Worm (Caenorhabditis elegans) whole organism, L2 larva: Measurements from ENCODE around the gene asp-14.
A peak's percentile ranks its signal among the peaks of the same experiment; 100 is the strongest.

ENCODE experiments used
- C34F6.9 ChIP-seq: fragments of 150-350 bp; optimal IDR thresholded peaks from 2 replicates; lab custom pipeline; 2014; ENCODE audit warnings: missing biosample characterization, missing genetic modification characterization
- F13H6.1 ChIP-seq: sonication (generic microtip); optimal IDR thresholded peaks from 2 replicates; lab custom pipeline; 2016; ENCODE audit warnings: missing genetic modification characterization, missing compliant biosample characterization
- R02D3.7 ChIP-seq: fragments of 150-350 bp; optimal IDR thresholded peaks from 2 replicates; lab custom pipeline; 2014; ENCODE audit warnings: missing biosample characterization, missing genetic modification characterization
- Y55F3AM.14 ChIP-seq: fragments of 200-800 bp; sonication (Bioruptor generic); optimal IDR thresholded peaks from 2 replicates; lab custom pipeline; 2018; ENCODE audit warnings: mild to moderate bottlenecking, missing genetic modification characterization, missing compliant biosample characterization
- ZK546.5 ChIP-seq: sonication (generic microtip); optimal IDR thresholded peaks from 2 replicates; lab custom pipeline; 2017; ENCODE audit warnings: missing biosample characterization, missing genetic modification characterization
- ama-1 ChIP-seq: fragments of 150-350 bp; optimal IDR thresholded peaks from 2 replicates; lab custom pipeline; 2018; ENCODE audit warnings: inconsistent platforms
- blmp-1 ChIP-seq: sonication (generic microtip); optimal IDR thresholded peaks from 2 replicates; lab custom pipeline; 2017; ENCODE audit warnings: missing genetic modification characterization, mild to moderate bottlenecking, missing compliant biosample characterization, antibody characterized with exemption, moderate library complexity; ENCODE audit not compliant: insufficient read depth
- ceh-16 ChIP-seq: fragments of 150-350 bp; optimal IDR thresholded peaks from 2 replicates; lab custom pipeline; 2014; ENCODE audit warnings: missing biosample characterization, missing genetic modification characterization
- ceh-82 ChIP-seq: fragments of 150-350 bp; optimal IDR thresholded peaks from 2 replicates; lab custom pipeline; 2014; ENCODE audit warnings: missing biosample characterization, missing genetic modification characterization
- crh-2 ChIP-seq: sonication (generic microtip); optimal IDR thresholded peaks from 2 replicates; lab custom pipeline; 2017; ENCODE audit warnings: missing biosample characterization, missing genetic modification characterization
- egl-27 ChIP-seq: sonication (generic microtip); optimal IDR thresholded peaks from 3 replicates; lab custom pipeline; 2017; ENCODE audit warnings: missing biosample characterization, missing genetic modification reagents, missing genetic modification characterization
- lin-11 ChIP-seq: fragments of 150-350 bp; sonication (generic microtip); optimal IDR thresholded peaks from 2 replicates; lab custom pipeline; 2014; ENCODE audit warnings: missing biosample characterization, missing genetic modification characterization, inconsistent platforms, mixed read lengths
- lin-13 ChIP-seq: fragments of 150-350 bp; optimal IDR thresholded peaks from 2 replicates; lab custom pipeline; 2014; ENCODE audit warnings: missing biosample characterization, missing genetic modification reagents, missing genetic modification characterization
- lin-39 ChIP-seq: fragments of 150-350 bp; optimal IDR thresholded peaks from 2 replicates; lab custom pipeline; 2014; ENCODE audit warnings: missing biosample characterization, missing genetic modification reagents, missing genetic modification characterization
- lsy-2 ChIP-seq, 2 experiments: fragments of 150-350 bp in 1 of 2; sonication (generic microtip) in 1 of 2; optimal IDR thresholded peaks; 2 replicates each; lab custom pipeline; 2014 to 2017; ENCODE audit warnings: missing biosample characterization in 2 of 2, missing genetic modification characterization in 2 of 2
- mab-5 ChIP-seq: fragments of 150-350 bp; optimal IDR thresholded peaks from 2 replicates; lab custom pipeline; 2014; ENCODE audit warnings: missing biosample characterization, missing genetic modification characterization
- mbf-1 ChIP-seq: sonication (generic microtip); optimal IDR thresholded peaks from 2 replicates; lab custom pipeline; 2017; ENCODE audit warnings: missing biosample characterization, missing genetic modification characterization
- mdl-1 ChIP-seq, 2 experiments: fragments of 150-350 bp in 1 of 2; sonication (generic microtip) in 1 of 2; optimal IDR thresholded peaks; 2 replicates each; lab custom pipeline; 2017; ENCODE audit warnings: missing biosample characterization in 2 of 2, missing genetic modification characterization in 2 of 2
- nhr-10 ChIP-seq: sonication (generic microtip); optimal IDR thresholded peaks from 2 replicates; lab custom pipeline; 2017; ENCODE audit warnings: missing biosample characterization, missing genetic modification characterization
- nhr-11 ChIP-seq: fragments of 150-350 bp; optimal IDR thresholded peaks from 2 replicates; lab custom pipeline; 2014; ENCODE audit warnings: missing biosample characterization, missing genetic modification characterization
- nhr-12 ChIP-seq: fragments of 150-350 bp; optimal IDR thresholded peaks from 2 replicates; lab custom pipeline; 2014; ENCODE audit warnings: missing biosample characterization, missing genetic modification characterization
- nhr-237 ChIP-seq: fragments of 150-350 bp; optimal IDR thresholded peaks from 2 replicates; lab custom pipeline; 2014; ENCODE audit warnings: missing biosample characterization, missing genetic modification characterization
- nhr-25 ChIP-seq: fragments of 150-350 bp; sonication (generic microtip); optimal IDR thresholded peaks from 3 replicates; lab custom pipeline; 2014; ENCODE audit warnings: missing biosample characterization, missing genetic modification characterization
- nhr-6 ChIP-seq: fragments of 150-350 bp; optimal IDR thresholded peaks from 2 replicates; lab custom pipeline; 2014; ENCODE audit warnings: missing biosample characterization, missing genetic modification characterization
- nhr-77 ChIP-seq: fragments of 150-350 bp; optimal IDR thresholded peaks from 2 replicates; lab custom pipeline; 2014; ENCODE audit warnings: missing biosample characterization, missing genetic modification characterization
- peb-1 ChIP-seq: fragments of 150-350 bp; optimal IDR thresholded peaks from 2 replicates; lab custom pipeline; 2014; ENCODE audit warnings: missing biosample characterization, missing genetic modification characterization
- sma-3 ChIP-seq: sonication (generic microtip); optimal IDR thresholded peaks from 2 replicates; lab custom pipeline; 2016; ENCODE audit warnings: missing genetic modification reagents, missing genetic modification characterization, missing compliant biosample characterization
- unc-39 ChIP-seq: fragments of 150-350 bp; optimal IDR thresholded peaks from 2 replicates; lab custom pipeline; 2014; ENCODE audit warnings: missing biosample characterization, missing genetic modification characterization
- unc-55 ChIP-seq: fragments of 150-350 bp; sonication (generic microtip); optimal IDR thresholded peaks from 3 replicates; lab custom pipeline; 2014; ENCODE audit warnings: missing biosample characterization, missing genetic modification reagents, missing genetic modification characterization
- zag-1 ChIP-seq: fragments of 150-350 bp; optimal IDR thresholded peaks from 2 replicates; lab custom pipeline; 2014; ENCODE audit warnings: missing biosample characterization, missing genetic modification characterization
- ztf-1 ChIP-seq: fragments of 200-800 bp; sonication (Bioruptor generic); conservative IDR thresholded peaks from 2 replicates; pipeline ENCODE4 v1.3.6; 2022; ENCODE audit warnings: missing genetic modification characterization, missing compliant biosample characterization
- ztf-11 ChIP-seq: sonication (generic microtip); optimal IDR thresholded peaks from 2 replicates; lab custom pipeline; 2017; ENCODE audit warnings: missing biosample characterization, missing genetic modification characterization
- ztf-4 ChIP-seq: fragments of 150-350 bp; optimal IDR thresholded peaks from 2 replicates; lab custom pipeline; 2014; ENCODE audit warnings: missing biosample characterization, missing genetic modification characterization

The asp-14 gene

ce11 chrX:6405905-6406304, 40.6 kb downstream of the asp-14 start:
- TF ChIP-seq lin-11 = no peak
- no peak for TF ChIP-seq ztf-4 (tag; lab: Kevin White, UChicago)
- no peak for TF ChIP-seq mab-5 (tag; lab: Kevin White, UChicago)
- TF ChIP-seq nhr-10 (tag; lab: Kevin White, UChicago) = no peak
- no peak for TF ChIP-seq nhr-25
- no peak for TF ChIP-seq nhr-237 (tag; lab: Kevin White, UChicago)
- no peak for TF ChIP-seq mbf-1 (tag; lab: Kevin White, UChicago)
- TF ChIP-seq ceh-16 (tag; lab: Kevin White, UChicago) = no peak
- no peak for TF ChIP-seq egl-27 (tag; lab: Kevin White, UChicago)
- no peak for TF ChIP-seq crh-2 (tag; lab: Kevin White, UChicago)
- no peak for TF ChIP-seq Y55F3AM.14
- TF ChIP-seq nhr-11 (tag; lab: Kevin White, UChicago) = no peak
- TF ChIP-seq ztf-1 = no peak
- TF ChIP-seq ama-1 (lab: Kevin White, UChicago) = no peak

ce11 chrX:6403122-6403521, 43.3 kb downstream of the asp-14 start, which contains the start of gene glt-4:
TSS of gene glt-4 (plus strand) at chrX:6403422.
- TF ChIP-seq lin-13 (GFP tag; lab: Kevin White, UChicago) = no peak
- no peak for TF ChIP-seq lin-39 (tag; lab: Kevin White, UChicago)
- no peak for TF ChIP-seq C34F6.9
- TF ChIP-seq R02D3.7 = no peak
- no peak for TF ChIP-seq ztf-1

- TF ChIP-seq ZK546.5 (tag; lab: Kevin White, UChicago) (no peak), mbf-1 (tag; lab: Kevin White, UChicago) (no peak), nhr-237 (tag; lab: Kevin White, UChicago) (no peak), unc-55 (GFP tag; lab: Kevin White, UChicago) (no peak), nhr-6 (tag; lab: Kevin White, UChicago) (no peak), egl-27 (tag; lab: Kevin White, UChicago) (no peak), unc-39 (tag; lab: Kevin White, UChicago) (no peak), lin-11 (no peak), blmp-1 (tag; lab: Kevin White, UChicago) (no peak), sma-3 (GFP tag; lab: Kevin White, UChicago) (no peak), nhr-12 (tag; lab: Kevin White, UChicago) (no peak), mab-5 (tag; lab: Kevin White, UChicago) (no peak), peb-1 (tag; lab: Kevin White, UChicago) (no peak), nhr-11 (tag; lab: Kevin White, UChicago) (no peak), ceh-82 (no peak), nhr-10 (tag; lab: Kevin White, UChicago) (no peak), ztf-11 (no peak), lsy-2 (tag; optimal IDR thresholded peaks at IDR 0.05; lab: Kevin White, UChicago) (peak in 1 of 2 experiments; percentile 5), nhr-77 (tag; lab: Kevin White, UChicago) (no peak), nhr-25 (no peak), mdl-1 (tag; optimal IDR thresholded peaks at IDR 0.05; lab: Kevin White, UChicago) (no peak), F13H6.1 (tag; lab: Kevin White, UChicago) (peak; percentile 6), zag-1 (tag; lab: Kevin White, UChicago) (no peak), ztf-4 (tag; lab: Kevin White, UChicago) (no peak), C34F6.9 (peak; percentile 8)
- TF ChIP-seq, all 48 proteins: peak for 3
Measured at ce11 chrX:6399450-6399849, 47.0 kb downstream of the asp-14 start.
